Worm (Caenorhabditis elegans) whole organism, L3 larva: Measurements from ENCODE around the gene F10E7.5.

Experiments
- R02D3.7 ChIP-seq: fragments of 150-350 bp; optimal IDR thresholded peaks from 2 replicates; lab custom pipeline; 2014; ENCODE audit warnings: missing biosample characterization, missing genetic modification characterization
- ZK546.5 ChIP-seq: sonication (generic microtip); optimal IDR thresholded peaks from 2 replicates; lab custom pipeline; 2017; ENCODE audit warnings: missing biosample characterization, missing genetic modification characterization
- aly-2 ChIP-seq: fragments of 150-350 bp; optimal IDR thresholded peaks from 2 replicates; lab custom pipeline; 2014; ENCODE audit warnings: missing biosample characterization, missing genetic modification characterization
- ama-1 ChIP-seq: fragments of 150-350 bp; optimal IDR thresholded peaks from 2 replicates; lab custom pipeline; 2018
- ceh-16 ChIP-seq: sonication (generic microtip); optimal IDR thresholded peaks from 2 replicates; lab custom pipeline; 2017; ENCODE audit warnings: missing biosample characterization, missing genetic modification characterization
- ceh-28 ChIP-seq: fragments of 150-350 bp; optimal IDR thresholded peaks from 2 replicates; lab custom pipeline; 2014; ENCODE audit warnings: missing biosample characterization, missing genetic modification reagents, missing genetic modification characterization
- ceh-82 ChIP-seq: fragments of 150-350 bp; optimal IDR thresholded peaks from 2 replicates; lab custom pipeline; 2014; ENCODE audit warnings: missing biosample characterization, missing genetic modification characterization
- ceh-9 ChIP-seq: sonication (generic microtip); optimal IDR thresholded peaks from 2 replicates; lab custom pipeline; 2018; ENCODE audit warnings: missing biosample characterization, missing genetic modification characterization
- elt-1 ChIP-seq: fragments of 150-350 bp; optimal IDR thresholded peaks from 2 replicates; lab custom pipeline; 2014; ENCODE audit warnings: missing biosample characterization, missing genetic modification characterization
- elt-3 ChIP-seq, 3 experiments: fragments of 150-350 bp in 1 of 3; sonication (generic microtip) in 2 of 3; optimal IDR thresholded peaks; 2 replicates in 2 of 3; 4 replicates in 1 of 3; lab custom pipeline; 2014 to 2017; ENCODE audit warnings: missing biosample characterization in 3 of 3, missing genetic modification characterization in 3 of 3
- eor-1 ChIP-seq, 2 experiments: fragments of 150-350 bp; optimal IDR thresholded peaks; 2 replicates each; lab custom pipeline; 2014 to 2018; ENCODE audit warnings: missing biosample characterization in 2 of 2, missing genetic modification characterization in 2 of 2
- fkh-10 ChIP-seq: sonication (generic microtip); optimal IDR thresholded peaks from 2 replicates; lab custom pipeline; 2017; ENCODE audit warnings: missing biosample characterization, missing genetic modification reagents, missing genetic modification characterization
- fkh-2 ChIP-seq: fragments of 150-350 bp; optimal IDR thresholded peaks from 2 replicates; lab custom pipeline; 2014; ENCODE audit warnings: missing biosample characterization, missing genetic modification reagents, missing genetic modification characterization
- fos-1 ChIP-seq: fragments of 150-350 bp; optimal IDR thresholded peaks from 2 replicates; lab custom pipeline; 2014; ENCODE audit warnings: missing biosample characterization, missing genetic modification characterization
- hmg-11 ChIP-seq: sonication (generic microtip); optimal IDR thresholded peaks from 2 replicates; lab custom pipeline; 2016; ENCODE audit warnings: missing genetic modification characterization, missing compliant biosample characterization
- jun-1 ChIP-seq: fragments of 150-350 bp; optimal IDR thresholded peaks from 2 replicates; lab custom pipeline; 2014; ENCODE audit warnings: missing biosample characterization, missing genetic modification reagents, missing genetic modification characterization
- lin-15B ChIP-seq: fragments of 150-350 bp; optimal IDR thresholded peaks from 2 replicates; lab custom pipeline; 2014; ENCODE audit warnings: missing biosample characterization, missing genetic modification characterization
- lin-39 ChIP-seq: fragments of 150-350 bp; optimal IDR thresholded peaks from 2 replicates; lab custom pipeline; 2018; ENCODE audit warnings: missing biosample characterization, missing genetic modification reagents, missing genetic modification characterization
- mdl-1 ChIP-seq: fragments of 150-350 bp; optimal IDR thresholded peaks from 2 replicates; lab custom pipeline; 2014; ENCODE audit warnings: missing biosample characterization, missing genetic modification characterization
- mml-1 ChIP-seq: fragments of 150-350 bp; sonication (generic microtip); optimal IDR thresholded peaks from 3 replicates; lab custom pipeline; 2014; ENCODE audit warnings: missing biosample characterization, missing genetic modification characterization
- nfya-1 ChIP-seq: sonication (generic microtip); optimal IDR thresholded peaks from 2 replicates; lab custom pipeline; 2017; ENCODE audit warnings: missing genetic modification characterization, mild to moderate bottlenecking, missing compliant biosample characterization, antibody characterized with exemption, moderate library complexity; ENCODE audit not compliant: insufficient read depth
- nhr-11 ChIP-seq: fragments of 150-350 bp; optimal IDR thresholded peaks from 2 replicates; lab custom pipeline; 2014; ENCODE audit warnings: missing biosample characterization, missing genetic modification characterization
- nhr-23 ChIP-seq: fragments of 150-350 bp; optimal IDR thresholded peaks from 2 replicates; lab custom pipeline; 2014; ENCODE audit warnings: missing biosample characterization, missing genetic modification reagents, missing genetic modification characterization
- nhr-25 ChIP-seq: sonication (generic microtip); optimal IDR thresholded peaks from 2 replicates; lab custom pipeline; 2017; ENCODE audit warnings: missing biosample characterization, missing genetic modification characterization
- nhr-43 ChIP-seq: sonication (generic microtip); optimal IDR thresholded peaks from 2 replicates; lab custom pipeline; 2016; ENCODE audit warnings: mild to moderate bottlenecking, missing genetic modification characterization, missing compliant biosample characterization; ENCODE audit not compliant: poor library complexity, severe bottlenecking
- nhr-67 ChIP-seq: fragments of 150-350 bp; optimal IDR thresholded peaks from 2 replicates; lab custom pipeline; 2014; ENCODE audit warnings: missing biosample characterization, missing genetic modification characterization
- nhr-76 ChIP-seq: fragments of 150-350 bp; sonication (generic microtip); optimal IDR thresholded peaks from 5 replicates; lab custom pipeline; 2014; ENCODE audit warnings: missing biosample characterization, missing genetic modification characterization
- nhr-77 ChIP-seq: fragments of 150-350 bp; optimal IDR thresholded peaks from 2 replicates; lab custom pipeline; 2014; ENCODE audit warnings: missing biosample characterization, missing genetic modification characterization
- pha-4 ChIP-seq: fragments of 150-350 bp; optimal IDR thresholded peaks from 2 replicates; lab custom pipeline; 2014; ENCODE audit warnings: missing biosample characterization, missing genetic modification reagents, missing genetic modification characterization
- pqm-1 ChIP-seq: fragments of 150-350 bp; optimal IDR thresholded peaks from 2 replicates; lab custom pipeline; 2017; ENCODE audit warnings: missing biosample characterization, missing genetic modification characterization, inconsistent platforms
- sea-2 ChIP-seq: fragments of 150-350 bp; sonication (generic microtip); optimal IDR thresholded peaks from 4 replicates; lab custom pipeline; 2014; ENCODE audit warnings: missing biosample characterization, missing genetic modification reagents, missing genetic modification characterization
- skn-1 ChIP-seq: fragments of 150-350 bp; optimal IDR thresholded peaks from 2 replicates; lab custom pipeline; 2014; ENCODE audit warnings: missing biosample characterization, missing genetic modification characterization
- snpc-4 ChIP-seq: fragments of 150-350 bp; optimal IDR thresholded peaks from 2 replicates; lab custom pipeline; 2014; ENCODE audit warnings: missing biosample characterization, missing genetic modification characterization
- tbx-2 ChIP-seq: sonication (generic microtip); optimal IDR thresholded peaks from 2 replicates; lab custom pipeline; 2016; ENCODE audit warnings: mild to moderate bottlenecking, missing genetic modification characterization, missing compliant biosample characterization
- zag-1 ChIP-seq: fragments of 150-350 bp; optimal IDR thresholded peaks from 2 replicates; lab custom pipeline; 2014; ENCODE audit warnings: missing biosample characterization, missing genetic modification characterization
- ztf-11 ChIP-seq: fragments of 150-350 bp; optimal IDR thresholded peaks from 2 replicates; lab custom pipeline; 2014; ENCODE audit warnings: missing biosample characterization, missing genetic modification characterization

F10E7.5 gene

ce11 chrII:7116350-7116749 lies 4.6 kb downstream of the F10E7.5 start, which contains the start of gene spon-1:
Gene spon-1, plus strand, starts transcription at chrII:7116557.
- TF ChIP-seq nhr-43 (tag; lab: Kevin White, UChicago): no peak
- no peak for TF ChIP-seq nhr-23 (tag; lab: Kevin White, UChicago)
- no peak for TF ChIP-seq ceh-82 (tag; lab: Kevin White, UChicago)
- TF ChIP-seq tbx-2: no peak
- TF ChIP-seq fos-1 (tag; lab: Kevin White, UChicago): no peak
- no peak for TF ChIP-seq nhr-67

DNA sequence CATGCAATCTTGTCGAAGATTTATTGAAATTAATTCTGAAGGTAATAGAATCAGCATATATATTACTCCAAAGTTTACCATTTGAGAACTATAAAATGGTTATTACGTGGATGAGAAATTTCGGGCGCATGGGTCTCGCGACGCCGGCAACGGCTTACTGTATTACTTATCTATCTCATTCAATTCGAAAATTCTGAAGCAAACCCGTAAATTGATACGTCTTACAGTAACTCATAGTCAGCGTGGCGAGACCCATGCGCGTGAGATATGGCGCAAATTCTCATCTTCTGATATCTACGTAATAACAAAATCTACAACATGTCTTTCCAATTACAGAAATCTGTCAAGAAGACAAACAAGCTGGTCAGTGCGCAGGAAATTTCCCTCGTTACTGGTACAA lies 7.7 kb downstream of the F10E7.5 start:
- TF ChIP-seq pqm-1 (tag; lab: Kevin White, UChicago) (no peak), sea-2 (GFP tag; lab: Kevin White, UChicago) (no peak), ZK546.5 (tag; lab: Kevin White, UChicago) (no peak), R02D3.7 (tag; lab: Kevin White, UChicago) (no peak), mml-1 (tag; lab: Kevin White, UChicago) (no peak), nhr-23 (tag; lab: Kevin White, UChicago) (no peak), ceh-9 (no peak), ceh-82 (tag; lab: Kevin White, UChicago) (no peak), nhr-76 (tag; lab: Kevin White, UChicago) (no peak), nhr-11 (no peak), fkh-10 (GFP tag; lab: Kevin White, UChicago) (no peak), hmg-11 (tag; lab: Kevin White, UChicago) (no peak), ceh-16 (no peak), skn-1 (no peak), nfya-1 (tag; lab: Kevin White, UChicago) (no peak), snpc-4 (tag; lab: Kevin White, UChicago) (no peak)

- TF ChIP-seq ceh-82 (tag; lab: Kevin White, UChicago): no peak
- no peak for TF ChIP-seq nhr-25 (tag; lab: Kevin White, UChicago)
- TF ChIP-seq skn-1: no peak
- TF ChIP-seq sea-2 (GFP tag; lab: Kevin White, UChicago): no peak
- no peak for TF ChIP-seq aly-2
- no peak for TF ChIP-seq nhr-77
- no peak for TF ChIP-seq fos-1 (tag; lab: Kevin White, UChicago)
- TF ChIP-seq zag-1 (tag; lab: Kevin White, UChicago): no peak
- no peak for TF ChIP-seq R02D3.7 (tag; lab: Kevin White, UChicago)
- TF ChIP-seq nhr-76 (tag; lab: Kevin White, UChicago): no peak
- no peak for TF ChIP-seq ceh-28
- no peak for TF ChIP-seq nfya-1 (tag; lab: Kevin White, UChicago)
- TF ChIP-seq lin-39 (tag; lab: Kevin White, UChicago): no peak
- no peak for TF ChIP-seq elt-3 (tag; optimal IDR thresholded peaks at IDR 0.05; lab: Kevin White, UChicago)
- TF ChIP-seq ztf-11 (tag; lab: Kevin White, UChicago): no peak
- no peak for TF ChIP-seq elt-1 (tag; lab: Kevin White, UChicago)
- no peak for TF ChIP-seq ama-1 (lab: Kevin White, UChicago)
Observed at ce11 chrII:7121762-7122292, 10.0 kb downstream of the F10E7.5 start, which contains the start of gene F10E7.2. Gene F10E7.2, plus strand, starts transcription at chrII:7122242.

ce11 chrII:7122661-7123418 lies 11.1 kb downstream of the F10E7.5 start, which contains the start of gene F10E7.11:
Gene F10E7.11, minus strand, starts transcription at chrII:7122892.
- peak; percentile 2 for TF ChIP-seq lin-15B
- peak; percentile 11 for TF ChIP-seq nfya-1 (tag; lab: Kevin White, UChicago)
- TF ChIP-seq fkh-10 (GFP tag; lab: Kevin White, UChicago): no peak
- no peak for TF ChIP-seq mdl-1
- TF ChIP-seq ceh-16: no peak
- no peak for TF ChIP-seq pqm-1 (tag; lab: Kevin White, UChicago)
- TF ChIP-seq nhr-76 (tag; lab: Kevin White, UChicago): no peak
- no peak for TF ChIP-seq jun-1 (tag; lab: Kevin White, UChicago)
- no peak for TF ChIP-seq pha-4 (tag; lab: Kevin White, UChicago)
- TF ChIP-seq nhr-43 (tag; lab: Kevin White, UChicago): no peak
- TF ChIP-seq nhr-67: no peak
- no peak for TF ChIP-seq nhr-77
- no peak for TF ChIP-seq nhr-11
- TF ChIP-seq fos-1 (tag; lab: Kevin White, UChicago): no peak
- TF ChIP-seq eor-1 (tag; optimal IDR thresholded peaks at IDR 0.05; lab: Kevin White, UChicago): no peak
- TF ChIP-seq fkh-2 (tag; lab: Kevin White, UChicago): no peak
